Fruit fly (Drosophila melanogaster): ENCODE measurements around the gene CG33645.

The CG33645 gene

DNA sequence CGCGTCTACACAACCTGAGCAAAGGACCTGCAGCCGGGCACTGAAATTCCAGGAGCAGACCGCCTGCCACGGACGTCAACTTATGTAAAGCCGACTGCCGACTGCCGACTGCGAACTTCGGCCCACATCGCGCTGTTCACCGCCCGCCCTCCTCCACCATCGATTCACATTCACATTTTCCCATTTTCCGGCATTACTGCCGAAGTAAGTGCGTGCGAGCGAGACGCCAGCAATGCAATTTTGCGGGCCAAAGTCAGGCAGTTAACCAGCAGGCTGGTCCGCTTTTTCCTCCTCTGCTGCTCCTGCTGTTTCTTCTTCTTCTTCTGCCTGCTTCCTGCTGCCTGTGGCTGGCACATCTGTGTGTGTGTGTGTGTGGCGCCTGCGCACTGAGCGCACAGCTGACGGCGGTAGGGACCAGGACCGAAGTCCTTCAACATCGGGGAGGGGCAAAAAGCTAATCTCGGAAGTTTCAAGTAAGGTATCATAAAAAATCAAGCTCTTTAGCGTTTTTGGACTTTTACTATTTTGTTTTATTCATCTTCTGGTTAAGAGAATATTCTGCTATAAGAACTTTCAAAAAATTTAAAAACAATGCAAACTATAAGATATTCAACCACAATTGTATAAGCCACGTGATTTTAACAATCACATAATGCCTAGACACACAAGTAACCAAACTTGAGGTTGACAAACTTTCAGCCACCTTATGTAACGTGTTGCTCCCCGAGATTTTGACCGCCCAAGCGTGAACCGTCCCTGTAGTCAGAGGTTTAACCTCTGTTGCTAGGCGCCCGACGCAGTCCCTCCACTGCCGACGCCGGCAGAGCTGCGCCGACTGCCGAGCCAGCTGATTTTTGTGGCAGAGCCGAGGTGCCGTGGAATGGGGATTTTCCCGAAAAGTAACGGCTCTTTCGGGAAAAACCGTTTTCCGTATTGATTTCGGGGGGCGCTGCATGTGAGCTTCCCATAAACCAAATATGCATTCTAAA lies 15.4 kb downstream of the CG33645 start (continued):
- peak; percentile 34 for TF ChIP-seq fd96Cb (tag; optimal IDR thresholded peaks at IDR 0.05)
- TF ChIP-seq Dip3 (GFP tag; optimal IDR thresholded peaks at IDR 0.05), result peak; percentile 33
- TF ChIP-seq ken (GFP tag; IDR thresholded peaks at IDR 0.05), result no peak; the same call in 2 of the 3 replicates
- no peak for TF ChIP-seq B-H1 (GFP tag; IDR thresholded peaks at IDR 0.05)
- peak; percentile 41 for TF ChIP-seq Hsf (GFP tag; optimal IDR thresholded peaks at IDR 0.05)
- TF ChIP-seq sisA (GFP tag; IDR thresholded peaks at IDR 0.05), result peak; percentile 10; the same call in 1 of the 2 replicates
- TF ChIP-seq Chrac-16 (GFP tag; optimal IDR thresholded peaks at IDR 0.05), result peak; percentile 40
- no peak for TF ChIP-seq CG33213 (GFP tag; optimal IDR thresholded peaks at IDR 0.05)
- TF ChIP-seq CG7745 (tag; optimal IDR thresholded peaks at IDR 0.05), result no peak
- TF ChIP-seq B-H2 (GFP tag; optimal IDR thresholded peaks at IDR 0.05), result peak; percentile 21
- peak; percentile 58 for TF ChIP-seq dmrt11E (tag; optimal IDR thresholded peaks at IDR 0.05)
- peak; percentile 53 for TF ChIP-seq CG15269 (tag; optimal IDR thresholded peaks at IDR 0.05)
- TF ChIP-seq ewg (GFP tag; optimal IDR thresholded peaks at IDR 0.05), result peak; percentile 91
- TF ChIP-seq pfk (GFP tag; optimal IDR thresholded peaks at IDR 0.05), result no peak
- TF ChIP-seq HmgZ (tag; optimal IDR thresholded peaks at IDR 0.05), result peak; percentile 21
- no peak for TF ChIP-seq ATbp (GFP tag; optimal IDR thresholded peaks at IDR 0.05)
- no peak for TF ChIP-seq Optix (GFP tag; IDR thresholded peaks at IDR 0.05)
- TF ChIP-seq HLH54F (GFP tag; optimal IDR thresholded peaks at IDR 0.05), result peak; percentile 41
- TF ChIP-seq vnd (GFP tag; IDR thresholded peaks at IDR 0.05; ENCODE audit: partially characterized antibody), result no peak
- peak; percentile 13 for TF ChIP-seq ERR (GFP tag; optimal IDR thresholded peaks at IDR 0.05)
- no peak for TF ChIP-seq CG10565 (GFP tag; optimal IDR thresholded peaks at IDR 0.05)
- peak; percentile 30 for TF ChIP-seq CG18619 (GFP tag; optimal IDR thresholded peaks at IDR 0.05)
- no peak for TF ChIP-seq tup (GFP tag; optimal IDR thresholded peaks at IDR 0.05)
- peak; percentile 72 for TF ChIP-seq CG2678 (tag; optimal IDR thresholded peaks at IDR 0.05)
- TF ChIP-seq E2f2 (GFP tag; IDR thresholded peaks at IDR 0.05), result no peak
- TF ChIP-seq dmrt99B (tag; optimal IDR thresholded peaks at IDR 0.05), result peak; percentile 57
- no peak for TF ChIP-seq CG30020 (tag; optimal IDR thresholded peaks at IDR 0.05)
- no peak for TF ChIP-seq Dref (GFP tag; IDR thresholded peaks at IDR 0.05)
- peak; percentile 63 for TF ChIP-seq caup (GFP tag; optimal IDR thresholded peaks at IDR 0.05; ENCODE audit: severe bottlenecking)
- TF ChIP-seq CG12071 (GFP tag; optimal IDR thresholded peaks at IDR 0.05), result no peak
- TF ChIP-seq CG13296 (GFP tag; optimal IDR thresholded peaks at IDR 0.05), result peak; percentile 24
- no peak for TF ChIP-seq CG17359 (tag; optimal IDR thresholded peaks at IDR 0.05)
- TF ChIP-seq CG12391 (tag; optimal IDR thresholded peaks at IDR 0.05), result peak; percentile 45
- no peak for TF ChIP-seq TFAM (GFP tag; optimal IDR thresholded peaks at IDR 0.05)
- peak; percentile 39 for TF ChIP-seq Atf-2 (GFP tag; optimal IDR thresholded peaks at IDR 0.05)
- 0 out of 2 replicates have a peak, but pooled peaks have one; percentile 12 for TF ChIP-seq Drgx (GFP tag; IDR thresholded peaks at IDR 0.05)
- TF ChIP-seq CG2875 (GFP tag; optimal IDR thresholded peaks at IDR 0.05), result peak; percentile 11
- no peak for TF ChIP-seq crc (GFP tag; optimal IDR thresholded peaks at IDR 0.05)
- no peak for TF ChIP-seq Awh (GFP tag; IDR thresholded peaks at IDR 0.05)
- peak; percentile 21 for TF ChIP-seq CG3163 (GFP tag; optimal IDR thresholded peaks at IDR 0.05)
- no peak for TF ChIP-seq danr (GFP tag; IDR thresholded peaks at IDR 0.05)
- TF ChIP-seq emc (GFP tag; optimal IDR thresholded peaks at IDR 0.05), result no peak
- TF ChIP-seq Xrp1 (GFP tag; IDR thresholded peaks at IDR 0.05), result peak; percentile 18; the same call in 1 of the 2 replicates
- no peak for TF ChIP-seq ato (GFP tag; IDR thresholded peaks at IDR 0.05; ENCODE audit: partially characterized antibody)
- TF ChIP-seq Nf-YA (GFP tag; IDR thresholded peaks at IDR 0.05), result no peak
- TF ChIP-seq seq (GFP tag; IDR thresholded peaks at IDR 0.05), result no peak
- peak; percentile 73 for TF ChIP-seq row (GFP tag; IDR thresholded peaks at IDR 0.05)
- TF ChIP-seq chinmo (GFP tag; IDR thresholded peaks at IDR 0.05; ENCODE audit: partially characterized antibody), result peak; percentile 59; the same call in 1 of the 4 replicates
